Worm (Caenorhabditis elegans): ENCODE measurements around the gene ule-2.

The ule-2 gene

DNA sequence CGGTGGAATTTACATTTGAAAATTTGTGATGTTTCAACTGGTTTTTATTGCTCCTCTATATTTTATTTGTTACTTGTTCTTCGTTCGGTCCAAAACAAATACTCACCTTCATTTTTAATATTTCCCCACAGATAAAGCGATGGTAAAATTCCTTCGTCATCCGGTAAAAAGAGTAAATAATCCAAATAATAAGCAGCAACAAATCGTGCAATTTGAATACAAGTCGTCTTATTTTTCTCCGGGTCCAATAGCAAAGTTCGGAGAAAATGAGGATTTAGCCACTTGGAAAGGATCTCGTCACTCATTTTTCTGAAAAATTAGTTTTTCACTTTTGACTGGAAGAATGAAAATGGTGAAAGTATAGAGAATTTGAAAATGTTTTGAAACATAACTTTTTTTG is 18.1 kb downstream of the ule-2 start, which contains the start of gene talp-3:
Gene talp-3 (minus strand): TSS at position 315 of the 400 bp plus-strand sequence.
- TF ChIP-seq che-1 (tag; optimal IDR thresholded peaks at IDR 0.05) (no peak), ceh-48 (tag; optimal IDR thresholded peaks at IDR 0.05) (no peak), unc-3 (GFP tag; conservative IDR thresholded peaks at IDR 0.05) (no peak), unc-3 (tag; optimal IDR thresholded peaks at IDR 0.05) (no peak), tbx-7 (tag; optimal IDR thresholded peaks at IDR 0.05) (no peak), unc-86 (tag; optimal IDR thresholded peaks at IDR 0.05) (no peak), fkh-6 (tag; optimal IDR thresholded peaks at IDR 0.05) (no peak)

DNA sequence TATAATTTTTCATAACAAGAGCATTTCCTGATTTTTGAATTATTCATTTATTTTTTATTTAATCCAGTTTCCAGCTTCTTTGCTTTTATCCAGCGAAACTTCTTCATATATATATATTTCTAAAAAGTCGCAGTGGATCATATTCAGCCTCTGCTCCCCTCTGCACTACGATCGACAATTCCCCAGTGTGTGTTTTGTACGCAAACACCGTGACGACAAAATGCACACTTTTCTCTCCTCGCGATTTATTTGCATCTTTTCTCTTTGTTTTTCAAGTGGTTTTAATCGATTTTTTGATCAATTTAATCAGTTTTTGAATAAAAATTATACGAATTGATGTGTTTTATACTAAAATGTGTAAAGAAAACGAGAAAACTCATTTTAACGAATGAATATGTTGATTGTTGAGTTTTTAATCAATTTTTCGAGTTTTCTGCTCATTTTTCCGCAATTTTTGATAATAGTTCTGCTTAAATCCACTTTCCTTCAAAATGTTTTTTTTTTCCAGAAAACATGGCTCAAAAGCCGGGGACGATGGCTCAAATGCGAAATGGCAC is 21.7 kb downstream of the ule-2 start, which contains the start of gene Y57G11C.33:
Gene Y57G11C.33 (plus strand): TSS at position 507 of the 557 bp plus-strand sequence.
- TF ChIP-seq ceh-6 (GFP tag; optimal IDR thresholded peaks at IDR 0.05), result no peak
- peak; percentile 35 for TF ChIP-seq nfya-1 (tag; optimal IDR thresholded peaks at IDR 0.05)

DNA sequence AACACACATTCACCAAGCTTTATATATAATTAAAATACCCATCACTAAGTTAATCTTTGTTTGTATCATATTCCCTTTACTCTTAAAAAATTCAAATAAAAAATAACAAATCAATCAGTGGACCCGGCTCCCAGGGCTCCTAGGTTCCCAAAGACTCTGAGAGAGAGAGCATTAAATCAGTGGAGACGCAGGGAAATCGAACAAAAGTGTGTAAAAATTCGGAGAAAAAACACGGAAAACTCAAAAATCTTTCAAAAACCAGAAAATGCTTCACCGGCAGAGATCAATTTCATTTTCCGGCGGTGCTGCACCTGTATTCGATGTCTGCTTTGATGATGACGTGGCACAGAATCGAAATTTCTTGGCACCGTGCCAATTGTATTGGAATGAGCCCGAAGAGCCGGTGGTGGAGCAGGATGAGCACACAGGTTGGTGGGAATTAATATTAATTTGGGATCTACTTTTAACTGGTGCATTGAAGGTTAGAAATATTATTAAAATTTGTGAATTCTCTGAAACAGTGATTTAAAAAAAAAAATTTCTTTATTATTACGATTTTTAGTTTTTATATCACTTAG is 23.2 kb downstream of the ule-2 start, which contains the start of gene anoh-2:
Gene anoh-2 (plus strand): TSS at position 255 of the 578 bp plus-strand sequence.
- TF ChIP-seq nfya-1 (tag; optimal IDR thresholded peaks at IDR 0.05), result no peak

DNA sequence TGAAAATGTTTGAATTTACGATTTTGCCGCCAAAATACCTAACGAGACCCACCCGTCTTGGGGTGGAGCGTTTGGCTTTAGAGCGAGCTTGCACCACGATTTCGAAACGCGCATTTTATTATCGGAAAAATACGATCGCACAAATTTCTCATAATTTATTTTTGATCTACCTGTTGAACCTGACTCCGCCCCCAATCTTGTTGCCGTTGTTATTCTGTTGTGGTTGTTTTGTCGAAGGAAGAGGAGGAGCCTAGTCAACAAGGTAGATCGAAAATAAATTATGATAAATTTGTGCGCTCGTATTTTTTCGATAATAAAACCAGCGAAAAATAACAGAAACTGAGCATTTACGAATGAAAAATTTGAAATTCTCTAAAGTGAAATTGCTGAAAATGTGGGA is 24.0 kb downstream of the ule-2 start:
- TF ChIP-seq hlh-8 (tag; optimal IDR thresholded peaks at IDR 0.05), result no peak
- no peak for TF ChIP-seq nhr-232 (tag; optimal IDR thresholded peaks at IDR 0.05)
- no peak for TF ChIP-seq nfya-1 (tag; optimal IDR thresholded peaks at IDR 0.05)
- no peak for TF ChIP-seq elt-2 (tag; optimal IDR thresholded peaks at IDR 0.05)
- TF ChIP-seq ceh-24 (tag; optimal IDR thresholded peaks at IDR 0.05), result no peak
- no peak for TF ChIP-seq npax-4 (tag; optimal IDR thresholded peaks at IDR 0.05)
- TF ChIP-seq pax-1 (tag; optimal IDR thresholded peaks at IDR 0.05), result no peak
- no peak for TF ChIP-seq mec-3 (tag; optimal IDR thresholded peaks at IDR 0.05; ENCODE audit: borderline replicate concordance)

DNA sequence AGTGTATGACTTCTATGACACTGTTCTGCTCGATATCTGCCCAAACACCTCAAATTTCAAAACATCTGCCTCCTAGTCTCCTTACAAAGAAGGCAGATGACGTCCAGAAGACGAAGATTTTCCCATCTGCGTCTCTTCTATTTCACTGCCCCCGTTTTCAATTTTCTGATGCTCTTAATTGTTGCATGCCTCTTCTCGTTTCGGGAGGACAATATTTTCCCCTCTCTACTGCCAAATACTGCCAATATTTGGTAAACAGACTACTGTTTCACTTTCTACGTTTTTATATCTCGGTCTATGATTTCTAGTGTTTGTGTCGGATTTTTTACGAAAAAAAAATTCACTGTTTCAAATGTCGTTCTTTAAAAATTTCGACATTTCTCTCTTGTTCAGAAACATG is 26.4 kb downstream of the ule-2 start:
- TF ChIP-seq unc-42 (tag; optimal IDR thresholded peaks at IDR 0.05) (peak; percentile 2), fax-1 (tag; optimal IDR thresholded peaks at IDR 0.05) (no peak), unc-3 (GFP tag; conservative IDR thresholded peaks at IDR 0.05) (no peak), unc-3 (tag; optimal IDR thresholded peaks at IDR 0.05) (no peak), sox-2 (GFP tag; IDR thresholded peaks at IDR 0.05) (no peak), sdc-2 (tag; optimal IDR thresholded peaks at IDR 0.05) (no peak)

DNA sequence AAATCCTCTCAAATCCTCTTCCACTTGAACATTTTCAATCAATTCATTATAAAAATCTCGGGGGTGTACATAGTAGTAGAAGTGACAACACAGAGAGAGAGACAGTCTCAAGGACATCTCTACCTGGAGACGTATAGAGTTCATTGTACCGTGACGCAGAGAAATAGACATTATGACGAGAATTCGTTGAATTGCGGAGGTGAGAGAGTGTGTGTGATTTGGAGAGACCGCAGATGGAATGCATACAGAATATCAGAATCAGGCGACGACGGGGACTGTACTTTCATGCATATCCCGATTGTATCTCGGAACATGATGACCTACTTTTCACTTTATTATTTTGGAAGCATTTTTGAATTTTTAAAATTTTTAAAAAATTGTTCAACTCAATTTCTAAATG is 40.9 kb downstream of the ule-2 start:
- TF ChIP-seq dmd-4 (tag; optimal IDR thresholded peaks at IDR 0.05; ENCODE audit: borderline replicate concordance), result no peak
- no peak for TF ChIP-seq ztf-16 (tag; optimal IDR thresholded peaks at IDR 0.05)
- no peak for TF ChIP-seq ceh-9 (tag; optimal IDR thresholded peaks at IDR 0.05)
- TF ChIP-seq zip-5 (tag; optimal IDR thresholded peaks at IDR 0.05), result no peak
- TF ChIP-seq gmeb-2 (tag; optimal IDR thresholded peaks at IDR 0.05), result no peak
- no peak for TF ChIP-seq K02D7.2 (tag; optimal IDR thresholded peaks at IDR 0.05)
- TF ChIP-seq fax-1 (tag; optimal IDR thresholded peaks at IDR 0.05), result no peak
- no peak for TF ChIP-seq nhr-11 (tag; optimal IDR thresholded peaks at IDR 0.05)
- TF ChIP-seq pat-9 (tag; optimal IDR thresholded peaks at IDR 0.05), result no peak
- no peak for TF ChIP-seq dve-1 (tag; optimal IDR thresholded peaks at IDR 0.05)
- no peak for TF ChIP-seq ceh-19 (GFP tag; optimal IDR thresholded peaks at IDR 0.05)
